Worm (Caenorhabditis elegans) whole organism, L1 larva: ENCODE measurements around the gene sre-28.

Experiments
- C16A3.4 ChIP-seq: fragments of 150-350 bp; optimal IDR thresholded peaks from 2 replicates; lab custom pipeline; 2014; ENCODE audit warnings: missing biosample characterization, missing genetic modification characterization
- C34B4.2 ChIP-seq: sonication (generic microtip); optimal IDR thresholded peaks from 2 replicates; lab custom pipeline; 2017; ENCODE audit warnings: mild to moderate bottlenecking, missing genetic modification characterization, missing compliant biosample characterization
- F16B12.6 ChIP-seq: fragments of 150-350 bp; optimal IDR thresholded peaks from 2 replicates; lab custom pipeline; 2014; ENCODE audit warnings: missing biosample characterization, missing genetic modification characterization
- ama-1 ChIP-seq: fragments of 150-350 bp; optimal IDR thresholded peaks from 2 replicates; lab custom pipeline; 2014
- ceh-63 ChIP-seq: fragments of 200-800 bp; sonication (Bioruptor generic); optimal IDR thresholded peaks from 2 replicates; lab custom pipeline; 2018; ENCODE audit warnings: mild to moderate bottlenecking, missing genetic modification characterization, missing compliant biosample characterization
- ceh-8 ChIP-seq: fragments of 200-800 bp; sonication (Bioruptor generic); optimal IDR thresholded peaks from 2 replicates; lab custom pipeline; 2018; ENCODE audit warnings: mild to moderate bottlenecking, missing genetic modification characterization, moderate library complexity, missing compliant biosample characterization
- ces-1 ChIP-seq: fragments of 150-350 bp; optimal IDR thresholded peaks from 2 replicates; lab custom pipeline; 2014; ENCODE audit warnings: missing biosample characterization, missing genetic modification reagents, missing genetic modification characterization
- dsc-1 ChIP-seq: sonication (generic microtip); optimal IDR thresholded peaks from 2 replicates; lab custom pipeline; 2016; ENCODE audit warnings: mild to moderate bottlenecking, missing genetic modification characterization, missing compliant biosample characterization
- efl-1 ChIP-seq, 4 experiments: fragments of 150-350 bp; optimal IDR thresholded peaks in 3 of 4; peaks in 1 of 4; 1 replicate in 1 of 4; 2 replicates in 3 of 4; lab custom pipeline; 2014; ENCODE audit warnings: missing biosample characterization in 2 of 4, missing genetic modification characterization in 2 of 4, missing genetic modification reagents in 2 of 4
- efl-3 ChIP-seq: fragments of 200-800 bp; sonication (Bioruptor generic); optimal IDR thresholded peaks from 2 replicates; lab custom pipeline; 2018; ENCODE audit warnings: mild to moderate bottlenecking, missing genetic modification characterization, missing compliant biosample characterization
- elt-2 ChIP-seq: sonication (generic microtip); optimal IDR thresholded peaks from 2 replicates; lab custom pipeline; 2016; ENCODE audit warnings: missing genetic modification characterization, mild to moderate bottlenecking, inconsistent platforms, missing compliant biosample characterization, missing genetic modification reagents
- fkh-4 ChIP-seq: sonication (generic microtip); optimal IDR thresholded peaks from 2 replicates; lab custom pipeline; 2016; ENCODE audit warnings: missing compliant biosample characterization, missing genetic modification characterization, borderline replicate concordance
- fkh-8 ChIP-seq: sonication (generic microtip); optimal IDR thresholded peaks from 2 replicates; lab custom pipeline; 2016; ENCODE audit warnings: mild to moderate bottlenecking, missing genetic modification characterization, missing compliant biosample characterization
- grh-1 ChIP-seq: fragments of 200-800 bp; sonication (Bioruptor generic); IDR thresholded peaks from 2 replicates; pipeline ENCODE4 v1.3.6; 2022; ENCODE audit warnings: missing genetic modification reagents, missing genetic modification characterization, missing compliant biosample characterization
- hlh-4 ChIP-seq: sonication (generic microtip); optimal IDR thresholded peaks from 2 replicates; lab custom pipeline; 2016; ENCODE audit warnings: mild to moderate bottlenecking, missing genetic modification characterization, missing compliant biosample characterization
- hpl-2 ChIP-seq: fragments of 150-350 bp; optimal IDR thresholded peaks from 2 replicates; lab custom pipeline; 2014; ENCODE audit warnings: missing biosample characterization, missing genetic modification reagents, missing genetic modification characterization
- irx-1 ChIP-seq: sonication (generic microtip); optimal IDR thresholded peaks from 2 replicates; lab custom pipeline; 2016; ENCODE audit warnings: missing genetic modification characterization, missing compliant biosample characterization
- isw-1 ChIP-seq: fragments of 200-800 bp; sonication (Bioruptor generic); IDR thresholded peaks from 2 replicates; pipeline ENCODE4 v1.3.6; 2022; ENCODE audit warnings: missing genetic modification characterization, missing compliant biosample characterization
- lin-14 ChIP-seq: fragments of 200-800 bp; sonication (Bioruptor generic); optimal IDR thresholded peaks from 2 replicates; lab custom pipeline; 2018; ENCODE audit warnings: mild to moderate bottlenecking, missing genetic modification characterization, moderate library complexity, missing compliant biosample characterization
- lin-35 ChIP-seq, 2 experiments: fragments of 150-350 bp; optimal IDR thresholded peaks; 2 replicates each; lab custom pipeline; 2014; ENCODE audit warnings: missing biosample characterization in 2 of 2, missing genetic modification characterization in 2 of 2, missing genetic modification reagents in 2 of 2
- lir-3 ChIP-seq: sonication (generic microtip); optimal IDR thresholded peaks from 2 replicates; lab custom pipeline; 2016; ENCODE audit warnings: mild to moderate bottlenecking, missing genetic modification characterization, moderate library complexity, missing compliant biosample characterization; ENCODE audit not compliant: poor library complexity
- lsy-2 ChIP-seq, 2 experiments: fragments of 150-350 bp; optimal IDR thresholded peaks; 2 replicates each; lab custom pipeline; 2014; ENCODE audit warnings: missing biosample characterization in 2 of 2, missing genetic modification characterization in 2 of 2
- mdl-1 ChIP-seq, 2 experiments: fragments of 150-350 bp; optimal IDR thresholded peaks; 2 replicates each; lab custom pipeline; 2014 to 2017; ENCODE audit warnings: missing biosample characterization in 2 of 2, missing genetic modification characterization in 2 of 2, inconsistent platforms in 1 of 2
- mep-1 ChIP-seq: fragments of 150-350 bp; optimal IDR thresholded peaks from 2 replicates; lab custom pipeline; 2014; ENCODE audit warnings: missing biosample characterization, missing genetic modification characterization
- nhr-11 ChIP-seq: fragments of 150-350 bp; optimal IDR thresholded peaks from 2 replicates; lab custom pipeline; 2014; ENCODE audit warnings: missing biosample characterization, missing genetic modification characterization
- nhr-12 ChIP-seq: sonication (generic microtip); optimal IDR thresholded peaks from 2 replicates; lab custom pipeline; 2017; ENCODE audit warnings: missing biosample characterization, missing genetic modification characterization
- nhr-237 ChIP-seq: fragments of 150-350 bp; optimal IDR thresholded peaks from 2 replicates; lab custom pipeline; 2014; ENCODE audit warnings: missing biosample characterization, missing genetic modification characterization
- nhr-85 ChIP-seq: sonication (generic microtip); peaks from one replicate; lab custom pipeline; 2016; ENCODE audit warnings: missing genetic modification characterization, inconsistent platforms, missing compliant biosample characterization
- pag-3 ChIP-seq: sonication (generic microtip); optimal IDR thresholded peaks from 2 replicates; lab custom pipeline; 2017; ENCODE audit warnings: missing genetic modification characterization, mild to moderate bottlenecking, missing compliant biosample characterization, antibody characterized with exemption, borderline replicate concordance; ENCODE audit not compliant: insufficient read depth
- pax-3 ChIP-seq: fragments of 200-800 bp; sonication (Bioruptor generic); optimal IDR thresholded peaks from 2 replicates; lab custom pipeline; 2018; ENCODE audit warnings: mild to moderate bottlenecking, missing genetic modification characterization, moderate library complexity, missing compliant biosample characterization
- rnt-1 ChIP-seq: sonication (generic microtip); optimal IDR thresholded peaks from 2 replicates; lab custom pipeline; 2016; ENCODE audit warnings: mild to moderate bottlenecking, missing genetic modification characterization, moderate library complexity, missing compliant biosample characterization
- skn-1 ChIP-seq: fragments of 150-350 bp; optimal IDR thresholded peaks from 2 replicates; lab custom pipeline; 2014; ENCODE audit warnings: missing biosample characterization, missing genetic modification characterization
- snu-23 ChIP-seq: sonication (generic microtip); optimal IDR thresholded peaks from 2 replicates; lab custom pipeline; 2016; ENCODE audit warnings: missing genetic modification characterization, missing compliant biosample characterization
- sup-37 ChIP-seq: fragments of 200-800 bp; sonication (Bioruptor generic); optimal IDR thresholded peaks from 2 replicates; lab custom pipeline; 2018; ENCODE audit warnings: mild to moderate bottlenecking, missing genetic modification characterization, missing compliant biosample characterization
- tbx-2 ChIP-seq: sonication (generic microtip); optimal IDR thresholded peaks from 2 replicates; lab custom pipeline; 2016; ENCODE audit warnings: missing genetic modification characterization, missing compliant biosample characterization
- unc-130 ChIP-seq: fragments of 150-350 bp; optimal IDR thresholded peaks from 2 replicates; lab custom pipeline; 2017; ENCODE audit warnings: missing biosample characterization, missing genetic modification characterization, inconsistent platforms
- unc-62 ChIP-seq: fragments of 150-350 bp; optimal IDR thresholded peaks from 2 replicates; lab custom pipeline; 2014; ENCODE audit warnings: missing biosample characterization, missing genetic modification reagents, missing genetic modification characterization
- unc-86 ChIP-seq: sonication (generic microtip); optimal IDR thresholded peaks from 2 replicates; lab custom pipeline; 2016; ENCODE audit warnings: missing genetic modification characterization, missing compliant biosample characterization
- vab-15 ChIP-seq: sonication (generic microtip); optimal IDR thresholded peaks from 2 replicates; lab custom pipeline; 2017; ENCODE audit warnings: missing genotype, mild to moderate bottlenecking, missing genetic modification characterization, missing compliant biosample characterization
- zag-1 ChIP-seq: fragments of 150-350 bp; optimal IDR thresholded peaks from 2 replicates; lab custom pipeline; 2014; ENCODE audit warnings: missing biosample characterization, missing genetic modification characterization
- zip-4 ChIP-seq: fragments of 200-800 bp; sonication (Bioruptor generic); optimal IDR thresholded peaks from 2 replicates; lab custom pipeline; 2018; ENCODE audit warnings: mild to moderate bottlenecking, missing genetic modification characterization, moderate library complexity, missing compliant biosample characterization
- ztf-11 ChIP-seq, 2 experiments: sonication (generic microtip); optimal IDR thresholded peaks; 2 replicates each; lab custom pipeline; 2016 to 2017; ENCODE audit warnings: missing genetic modification characterization in 2 of 2, missing biosample characterization in 1 of 2, missing compliant biosample characterization in 1 of 2
- ztf-4 ChIP-seq: fragments of 150-350 bp; optimal IDR thresholded peaks from 2 replicates; lab custom pipeline; 2014; ENCODE audit warnings: missing biosample characterization, missing genetic modification characterization

The sre-28 gene

DNA sequence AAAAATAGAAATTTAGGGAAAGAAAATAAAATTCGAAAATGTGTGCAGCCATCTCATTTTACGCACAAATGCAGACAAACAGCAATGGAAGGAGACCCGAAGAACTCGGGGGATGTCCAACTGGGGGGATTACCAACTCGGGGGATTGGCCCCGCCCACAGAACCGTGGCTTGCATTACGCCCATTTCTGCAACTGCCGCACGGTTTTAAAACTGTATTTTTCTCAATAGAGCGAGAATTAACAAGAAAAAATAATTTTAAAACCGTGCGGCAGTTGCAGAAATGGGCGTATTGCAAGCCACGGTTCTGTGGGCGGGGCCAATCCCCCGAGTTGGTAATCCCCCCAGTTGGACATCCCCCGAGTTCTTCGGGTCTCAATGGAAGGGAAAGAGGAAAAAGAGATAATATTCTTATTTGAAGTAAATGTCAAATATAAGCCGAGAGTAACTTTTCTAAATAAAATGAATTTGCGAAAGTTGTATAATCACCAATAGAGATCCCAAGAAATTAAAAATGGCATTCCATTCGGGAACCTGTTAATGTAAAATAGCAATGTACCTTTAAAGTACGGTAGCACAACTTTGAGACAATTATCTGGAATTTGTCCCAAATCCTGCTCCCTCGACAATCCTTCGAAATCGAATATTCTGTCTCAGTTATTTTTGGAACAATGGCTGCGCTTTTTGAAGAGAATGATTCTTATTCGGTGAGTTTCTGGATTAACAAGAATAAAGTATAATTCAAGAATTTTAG, 36.7 kb downstream of the sre-28 start, which contains the start of the genes ruvb-1 and tofu-1 (continued):
- TF ChIP-seq ztf-11 (tag; optimal IDR thresholded peaks at IDR 0.05; lab: Kevin White, UChicago): peak in 1 of 2 experiments; percentile 64
- TF ChIP-seq unc-86 (tag; lab: Kevin White, UChicago): peak; percentile 64
- TF ChIP-seq lin-35 (GFP tag; optimal IDR thresholded peaks at IDR 0.05; lab: Kevin White, UChicago): peak; percentile 40 to 70
- TF ChIP-seq elt-2 (tag; lab: Kevin White, UChicago): peak; percentile 32
- peak; percentile 13 for TF ChIP-seq ceh-8 (GFP tag; lab: Kevin White, UChicago)

DNA sequence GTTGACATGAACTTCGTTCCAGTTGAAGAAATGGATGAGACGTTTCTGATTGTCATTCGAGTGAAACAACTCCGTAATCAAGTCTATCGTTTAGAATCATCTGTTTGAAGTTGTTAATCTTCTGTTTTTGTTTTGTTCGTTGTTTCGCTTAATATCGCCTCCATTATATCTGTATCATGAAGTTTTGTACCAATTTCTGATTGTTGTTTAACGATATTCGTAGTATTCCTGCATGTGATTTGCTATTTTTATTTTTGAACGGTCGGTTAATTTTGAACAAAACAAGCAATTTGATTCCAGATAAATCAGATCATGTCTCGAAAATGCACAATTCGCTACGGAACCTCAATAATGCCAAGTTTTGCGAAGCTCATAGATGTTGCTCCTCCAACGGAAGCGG, 38.4 kb downstream of the sre-28 start, which contains the start of gene C27H6.9:
Gene C27H6.9 (plus strand): TSS at position 301 of the 400 bp plus-strand sequence.
- TF ChIP-seq fkh-4 (tag; lab: Kevin White, UChicago): no peak
- TF ChIP-seq isw-1 (GFP tag; lab: Robert Waterston, UW): no peak
- no peak for TF ChIP-seq nhr-12 (tag; lab: Kevin White, UChicago)
- TF ChIP-seq F16B12.6 (tag; lab: Kevin White, UChicago): no peak

DNA sequence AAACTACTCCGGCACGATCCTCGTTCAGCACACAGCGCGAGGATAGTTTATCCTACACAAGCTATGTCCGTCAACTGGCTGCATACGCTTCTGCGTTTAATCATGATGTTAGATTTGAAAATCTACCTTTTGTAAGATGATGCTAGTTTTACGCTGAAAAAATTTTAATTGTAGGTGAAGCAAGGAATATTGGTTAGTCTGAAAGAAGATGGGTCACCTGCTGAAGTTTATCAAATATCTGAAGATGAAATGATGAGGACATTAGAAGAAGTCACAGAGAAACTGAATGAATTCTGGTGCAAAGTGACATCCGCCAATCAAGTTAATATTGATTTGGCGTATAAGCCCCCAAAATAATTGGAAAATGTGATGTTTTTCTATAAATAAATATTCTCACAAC, 39.3 kb downstream of the sre-28 start:
- TF ChIP-seq nhr-237 (tag; lab: Kevin White, UChicago) (no peak), efl-1 (optimal IDR thresholded peaks at IDR 0.05; lab: Kevin White, UChicago) (no peak), efl-1 (GFP tag; optimal IDR thresholded peaks at IDR 0.05 in 1 of 2; lab: Kevin White, UChicago) (peak in 1 of 2 experiments; percentile 61), efl-3 (GFP tag; lab: Kevin White, UChicago) (no peak), hpl-2 (GFP tag; lab: Kevin White, UChicago) (no peak), ztf-4 (no peak), pag-3 (no peak), unc-86 (tag; lab: Kevin White, UChicago) (no peak)

DNA sequence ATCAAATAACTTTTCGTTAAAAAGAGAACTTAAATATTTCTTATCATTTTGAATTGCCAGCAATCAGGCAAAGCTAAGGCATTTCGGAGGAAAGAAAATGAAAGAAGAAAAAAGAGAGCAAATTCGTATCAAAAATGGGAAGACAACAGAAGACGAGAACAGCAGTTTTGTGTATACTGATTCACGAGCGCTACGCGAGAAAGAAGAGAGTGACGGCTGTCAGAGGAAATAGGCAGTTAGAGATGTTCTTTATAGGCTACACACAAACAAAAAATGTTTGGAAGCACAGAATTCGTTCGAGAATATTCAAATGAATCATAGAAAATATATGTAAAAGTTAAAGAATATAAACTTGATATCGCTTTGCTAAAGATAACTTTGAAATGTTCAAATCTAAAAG, 40.6 kb downstream of the sre-28 start:
- no peak for TF ChIP-seq nhr-237 (tag; lab: Kevin White, UChicago)
- TF ChIP-seq zag-1: no peak
- no peak for TF ChIP-seq isw-1 (GFP tag; lab: Robert Waterston, UW)
- no peak for TF ChIP-seq nhr-85 (tag; lab: Kevin White, UChicago)
- no peak for TF ChIP-seq sup-37 (GFP tag; lab: Kevin White, UChicago)
- no peak for TF ChIP-seq dsc-1
- no peak for TF ChIP-seq unc-86 (tag; lab: Kevin White, UChicago)
- TF ChIP-seq elt-2 (tag; lab: Kevin White, UChicago): peak; percentile 32
- TF ChIP-seq mep-1 (tag; lab: Kevin White, UChicago): peak; percentile 33
- no peak for TF ChIP-seq pax-3 (tag; lab: Kevin White, UChicago)
- no peak for TF ChIP-seq C16A3.4 (tag; lab: Kevin White, UChicago)
- TF ChIP-seq nhr-11: peak; percentile 57
- no peak for TF ChIP-seq fkh-4 (tag; lab: Kevin White, UChicago)
- TF ChIP-seq tbx-2 (tag; lab: Kevin White, UChicago): no peak
- no peak for TF ChIP-seq C34B4.2 (tag; lab: Kevin White, UChicago)
- TF ChIP-seq ceh-8 (GFP tag; lab: Kevin White, UChicago): no peak
- no peak for TF ChIP-seq F16B12.6 (tag; lab: Kevin White, UChicago)
- no peak for TF ChIP-seq fkh-8 (tag; lab: Kevin White, UChicago)
- no peak for TF ChIP-seq nhr-12 (tag; lab: Kevin White, UChicago)
- TF ChIP-seq ceh-63 (GFP tag; lab: Kevin White, UChicago): no peak
- no peak for TF ChIP-seq vab-15 (tag; lab: Kevin White, UChicago)
- no peak for TF ChIP-seq ces-1 (GFP tag; lab: Kevin White, UChicago)
- peak; percentile 39 for TF ChIP-seq lin-14
- TF ChIP-seq unc-130 (tag; lab: Kevin White, UChicago): no peak
- TF ChIP-seq snu-23 (GFP tag; lab: Kevin White, UChicago): peak; percentile 17
- TF ChIP-seq zip-4: no peak
- no peak for TF ChIP-seq skn-1 (tag; lab: Kevin White, UChicago)
- peak in 1 of 2 experiments; percentile 7 for TF ChIP-seq lsy-2 (tag; optimal IDR thresholded peaks at IDR 0.05; lab: Kevin White, UChicago)
- no peak for TF ChIP-seq hlh-4
- no peak for TF ChIP-seq grh-1 (GFP tag; lab: Robert Waterston, UW)
- no peak for TF ChIP-seq ama-1 (lab: Kevin White, UChicago)
- TF ChIP-seq lir-3 (tag; lab: Kevin White, UChicago): no peak
- TF ChIP-seq irx-1 (tag; lab: Kevin White, UChicago): no peak
- TF ChIP-seq mdl-1 (tag; optimal IDR thresholded peaks at IDR 0.05; lab: Kevin White, UChicago): no peak
- no peak for TF ChIP-seq unc-62 (GFP tag; lab: Kevin White, UChicago)
- no peak for TF ChIP-seq rnt-1 (tag; lab: Kevin White, UChicago)
